Worm (Caenorhabditis elegans): ENCODE results near the gene Y38F1A.8.

ce11 chrII:13013966-13014365, 13.3 kb upstream of the Y38F1A.8 start, which contains the start of gene F18A11.5:
- TF ChIP-seq tra-4 (tag; optimal IDR thresholded peaks at IDR 0.05) (no peak), tbx-37 (GFP tag; conservative IDR thresholded peaks at IDR 0.05) (no peak), ama-1 (optimal IDR thresholded peaks at IDR 0.05) (no peak), scrt-1 (GFP tag; IDR thresholded peaks at IDR 0.05) (no peak), hmbx-1 (tag; optimal IDR thresholded peaks at IDR 0.05) (no peak), ceh-36 (tag; optimal IDR thresholded peaks at IDR 0.05) (no peak), flt-1 (GFP tag; IDR thresholded peaks at IDR 0.05) (no peak), ets-7 (tag; optimal IDR thresholded peaks at IDR 0.05) (no peak), pes-1 (GFP tag; IDR thresholded peaks at IDR 0.05) (no peak), aly-1 (tag; optimal IDR thresholded peaks at IDR 0.05) (no peak)

Data from whole organism, early embryonic.